Worm (Caenorhabditis elegans) whole organism, young adult: ENCODE measurements around the gene cht-2.
A peak's percentile ranks its signal among the peaks of the same experiment; 100 is the strongest.

ENCODE experiments used
- B0336.3 ChIP-seq: fragments of 200-800 bp; sonication (Bioruptor generic); IDR thresholded peaks from 2 replicates; pipeline ENCODE4 v1.3.6; 2022; ENCODE audit warnings: missing genetic modification characterization, missing compliant biosample characterization
- F49E8.2 ChIP-seq: sonication (generic microtip); optimal IDR thresholded peaks from 3 replicates; lab custom pipeline; 2017; ENCODE audit warnings: missing genetic modification characterization, mild to moderate bottlenecking, missing compliant biosample characterization, antibody characterized with exemption, moderate library complexity; ENCODE audit not compliant: insufficient read depth
- F55B11.4 ChIP-seq: sonication (generic microtip); optimal IDR thresholded peaks from 2 replicates; lab custom pipeline; 2016; ENCODE audit warnings: missing compliant biosample characterization, missing genetic modification characterization, borderline replicate concordance; ENCODE audit not compliant: insufficient read depth
- F57C9.4 ChIP-seq: sonication (generic microtip); optimal IDR thresholded peaks from 2 replicates; lab custom pipeline; 2017; ENCODE audit warnings: mild to moderate bottlenecking, missing genetic modification characterization, missing compliant biosample characterization
- Y53F4B.3 ChIP-seq: fragments of 200-800 bp; sonication (Bioruptor generic); IDR thresholded peaks from 2 replicates; pipeline ENCODE4 v1.3.6; 2022; ENCODE audit warnings: missing genetic modification reagents, missing genetic modification characterization, missing compliant biosample characterization
- Y53G8AR.9 ChIP-seq: fragments of 200-800 bp; sonication (Bioruptor generic); conservative IDR thresholded peaks from 2 replicates; pipeline ENCODE4 v1.3.6; 2022; ENCODE audit warnings: missing genetic modification reagents, missing genetic modification characterization, missing compliant biosample characterization
- ZK185.1 ChIP-seq: sonication (generic microtip); optimal IDR thresholded peaks from 2 replicates; lab custom pipeline; 2016; ENCODE audit warnings: mild to moderate bottlenecking, missing genetic modification characterization, missing compliant biosample characterization; ENCODE audit not compliant: poor library complexity, severe bottlenecking
- ama-1 ChIP-seq, 3 experiments: fragments of 150-350 bp in 1 of 3; sonication (generic microtip) in 2 of 3; optimal IDR thresholded peaks; 2 replicates each; lab custom pipeline; 2014 to 2018; ENCODE audit warnings: missing biosample characterization in 2 of 3, missing genetic modification characterization in 2 of 3, missing genetic modification reagents in 2 of 3
- attf-5 ChIP-seq: fragments of 200-800 bp; sonication (Bioruptor generic); optimal IDR thresholded peaks from 2 replicates; lab custom pipeline; 2018; ENCODE audit warnings: mild to moderate bottlenecking, missing genetic modification characterization, missing compliant biosample characterization
- attf-6 ChIP-seq: fragments of 200-800 bp; sonication (Bioruptor generic); IDR thresholded peaks from 2 replicates; pipeline ENCODE4 v1.3.6; 2022; ENCODE audit warnings: missing genetic modification reagents, missing genetic modification characterization, missing compliant biosample characterization
- ceh-79 ChIP-seq: sonication (generic microtip); optimal IDR thresholded peaks from 2 replicates; lab custom pipeline; 2017; ENCODE audit warnings: mild to moderate bottlenecking, missing genetic modification characterization, missing compliant biosample characterization
- dpff-1 ChIP-seq: sonication (generic microtip); optimal IDR thresholded peaks from 2 replicates; lab custom pipeline; 2017; ENCODE audit warnings: mild to moderate bottlenecking, missing genetic modification characterization, missing compliant biosample characterization
- egl-18 ChIP-seq: fragments of 200-800 bp; sonication (Bioruptor generic); IDR thresholded peaks from 2 replicates; pipeline ENCODE4 v1.3.6; 2022; ENCODE audit warnings: missing genetic modification reagents, missing genetic modification characterization, missing compliant biosample characterization
- egrh-3 ChIP-seq: fragments of 200-800 bp; sonication (Bioruptor generic); IDR thresholded peaks from 2 replicates; pipeline ENCODE4 v1.3.6; 2022; ENCODE audit warnings: missing genetic modification reagents, missing genetic modification characterization, missing compliant biosample characterization
- ekl-4 ChIP-seq: fragments of 200-800 bp; sonication (Bioruptor generic); IDR thresholded peaks from 2 replicates; pipeline ENCODE4 v1.3.6; 2022; ENCODE audit warnings: missing genetic modification reagents, missing genetic modification characterization, missing compliant biosample characterization
- ets-4 ChIP-seq: fragments of 200-800 bp; sonication (Bioruptor generic); optimal IDR thresholded peaks from 2 replicates; lab custom pipeline; 2018; ENCODE audit warnings: mild to moderate bottlenecking, missing genetic modification characterization, missing compliant biosample characterization
- hmg-1.2 ChIP-seq: fragments of 200-800 bp; sonication (Bioruptor generic); IDR thresholded peaks from 2 replicates; pipeline ENCODE4 v1.3.6; 2022; ENCODE audit warnings: missing genetic modification reagents, missing genetic modification characterization, missing compliant biosample characterization
- hsf-1 ChIP-seq: fragments of 200-800 bp; sonication (Bioruptor generic); IDR thresholded peaks from 2 replicates; pipeline ENCODE4 v1.3.6; 2022; ENCODE audit warnings: missing genetic modification reagents, missing genetic modification characterization, missing compliant biosample characterization
- let-526 ChIP-seq: fragments of 200-800 bp; sonication (Bioruptor generic); IDR thresholded peaks from 2 replicates; pipeline ENCODE4 v1.3.6; 2022; ENCODE audit warnings: missing genetic modification reagents, missing genetic modification characterization, missing compliant biosample characterization
- lin-26 ChIP-seq: fragments of 200-800 bp; sonication (Bioruptor generic); IDR thresholded peaks from 2 replicates; pipeline ENCODE4 v1.3.6; 2022; ENCODE audit warnings: missing genetic modification reagents, missing genetic modification characterization, missing compliant biosample characterization
- lin-35 ChIP-seq, 3 experiments: fragments of 150-350 bp in 2 of 3; sonication (generic microtip) in 1 of 3; optimal IDR thresholded peaks; 2 replicates each; lab custom pipeline; 2014 to 2018; ENCODE audit warnings: missing biosample characterization in 3 of 3, missing genetic modification characterization in 3 of 3, missing genetic modification reagents in 3 of 3
- lir-1 ChIP-seq: fragments of 200-800 bp; sonication (Bioruptor generic); conservative IDR thresholded peaks from 2 replicates; pipeline ENCODE4 v1.3.6; 2022; ENCODE audit warnings: missing genetic modification reagents, missing genetic modification characterization, missing compliant biosample characterization
- lsl-1 ChIP-seq: fragments of 200-800 bp; sonication (Bioruptor generic); optimal IDR thresholded peaks from 2 replicates; lab custom pipeline; 2018; ENCODE audit warnings: mild to moderate bottlenecking, missing genetic modification characterization, moderate library complexity, missing compliant biosample characterization
- madf-10 ChIP-seq: sonication (generic microtip); optimal IDR thresholded peaks from 2 replicates; lab custom pipeline; 2016; ENCODE audit warnings: mild to moderate bottlenecking, missing genetic modification characterization, missing compliant biosample characterization
- madf-3 ChIP-seq: fragments of 200-800 bp; sonication (Bioruptor generic); IDR thresholded peaks from 2 replicates; pipeline ENCODE4 v1.3.6; 2022; ENCODE audit warnings: missing genetic modification reagents, missing genetic modification characterization, missing compliant biosample characterization
- madf-8 ChIP-seq: fragments of 200-800 bp; sonication (Bioruptor generic); conservative IDR thresholded peaks from 2 replicates; pipeline ENCODE4 v1.3.6; 2022; ENCODE audit warnings: missing genetic modification reagents, missing genetic modification characterization, missing compliant biosample characterization
- mcd-1 ChIP-seq: fragments of 200-800 bp; sonication (Bioruptor generic); IDR thresholded peaks from 2 replicates; pipeline ENCODE4 v1.3.6; 2022; ENCODE audit warnings: missing genetic modification reagents, missing genetic modification characterization, missing compliant biosample characterization
- mxl-1 ChIP-seq: sonication (generic microtip); optimal IDR thresholded peaks from 2 replicates; lab custom pipeline; 2016; ENCODE audit warnings: missing genetic modification characterization, missing compliant biosample characterization
- nfya-1 ChIP-seq: sonication (generic microtip); optimal IDR thresholded peaks from 2 replicates; lab custom pipeline; 2017; ENCODE audit warnings: antibody characterized with exemption, missing compliant biosample characterization, missing genetic modification characterization, borderline replicate concordance; ENCODE audit not compliant: insufficient read depth
- nfya-2 ChIP-seq: fragments of 200-800 bp; sonication (Bioruptor generic); IDR thresholded peaks from 2 replicates; pipeline ENCODE4 v1.3.6; 2022; ENCODE audit warnings: missing genetic modification reagents, missing genetic modification characterization, missing compliant biosample characterization
- nhr-27 ChIP-seq: fragments of 200-800 bp; sonication (Bioruptor generic); optimal IDR thresholded peaks from 2 replicates; lab custom pipeline; 2018; ENCODE audit warnings: mild to moderate bottlenecking, missing genetic modification characterization, moderate library complexity, missing compliant biosample characterization
- nhr-80 ChIP-seq: sonication (generic microtip); optimal IDR thresholded peaks from 2 replicates; lab custom pipeline; 2016; ENCODE audit warnings: missing genetic modification characterization, missing compliant biosample characterization
- rcor-1 ChIP-seq: fragments of 200-800 bp; sonication (Bioruptor generic); IDR thresholded peaks from 2 replicates; pipeline ENCODE4 v1.3.6; 2022; ENCODE audit warnings: missing genetic modification reagents, missing genetic modification characterization, missing compliant biosample characterization
- sea-2 ChIP-seq: fragments of 200-800 bp; sonication (Bioruptor generic); IDR thresholded peaks from 2 replicates; pipeline ENCODE4 v1.3.6; 2022; ENCODE audit warnings: missing genetic modification characterization, missing compliant biosample characterization
- snpc-3.4 ChIP-seq: sonication (generic microtip); optimal IDR thresholded peaks from 2 replicates; lab custom pipeline; 2017; ENCODE audit warnings: missing genetic modification characterization, mild to moderate bottlenecking, missing compliant biosample characterization, antibody characterized with exemption, moderate library complexity, missing genotype, missing genetic modification reagents
- snpc-4 ChIP-seq, 5 experiments: fragments of 150-350 bp in 1 of 5; sonication (generic microtip) in 4 of 5; optimal IDR thresholded peaks; 2 replicates each; lab custom pipeline; 2014 to 2018; ENCODE audit warnings: missing genetic modification characterization in 5 of 5, missing biosample characterization in 3 of 5, antibody characterized with exemption in 2 of 5, mild to moderate bottlenecking in 2 of 5, missing compliant biosample characterization in 2 of 5, missing genotype in 2 of 5, moderate library complexity in 2 of 5, missing genetic modification reagents in 1 of 5
- tbp1 ChIP-seq: fragments of 200-800 bp; sonication (Bioruptor generic); optimal IDR thresholded peaks from 2 replicates; lab custom pipeline; 2018; ENCODE audit warnings: mild to moderate bottlenecking, missing genetic modification characterization, missing compliant biosample characterization
- ztf-18 ChIP-seq: sonication (generic microtip); optimal IDR thresholded peaks from 2 replicates; lab custom pipeline; 2016; ENCODE audit warnings: missing genotype, mild to moderate bottlenecking, missing genetic modification characterization, missing compliant biosample characterization
- ztf-22 ChIP-seq: fragments of 200-800 bp; sonication (Bioruptor generic); optimal IDR thresholded peaks from 2 replicates; lab custom pipeline; 2018; ENCODE audit warnings: mild to moderate bottlenecking, missing genetic modification characterization, moderate library complexity, missing compliant biosample characterization

The cht-2 gene

ce11 chrII:8481033-8481708 is 39.6 kb upstream of the cht-2 start (continued):
- TF ChIP-seq mxl-1 (tag; lab: Kevin White, UChicago) (no peak), tbp1 (GFP tag; lab: Kevin White, UChicago) (no peak), nhr-27 (tag; lab: Kevin White, UChicago) (no peak), snpc-4 (GFP tag; optimal IDR thresholded peaks at IDR 0.05; lab: Kevin White, UChicago) (no peak), snpc-4 (tag; optimal IDR thresholded peaks at IDR 0.05; lab: Kevin White, UChicago) (no peak), ceh-79 (no peak)

ce11 chrII:8481731-8482253 is 38.9 kb upstream of the cht-2 start, which contains the start of gene M05D6.5:
Gene M05D6.5 (minus strand): TSS chrII:8482203.
- TF ChIP-seq lin-26 = 0 out of 2 replicates have a peak, but pooled peaks have one; percentile 8
- TF ChIP-seq nfya-2 (GFP tag; lab: Robert Waterston, UW) = no peak
- no peak for TF ChIP-seq ets-4 (GFP tag; lab: Kevin White, UChicago)
- peak; percentile 83 for TF ChIP-seq ama-1 (optimal IDR thresholded peaks at IDR 0.05; lab: Kevin White, UChicago)
- no peak for TF ChIP-seq ama-1 (GFP tag; optimal IDR thresholded peaks at IDR 0.05; lab: Kevin White, UChicago)
- TF ChIP-seq ceh-79 = no peak
- TF ChIP-seq egrh-3 (GFP tag; lab: Robert Waterston, UW) = no peak
- no peak for TF ChIP-seq F55B11.4 (tag; lab: Kevin White, UChicago)
- TF ChIP-seq attf-6 (GFP tag; lab: Robert Waterston, UW) = no peak
- TF ChIP-seq ztf-22 (GFP tag; lab: Kevin White, UChicago) = no peak
- no peak for TF ChIP-seq egl-18 (GFP tag; lab: Robert Waterston, UW)
- no peak for TF ChIP-seq snpc-3.4
- 0 out of 2 replicates have a peak, but pooled peaks have one; percentile 13 for TF ChIP-seq B0336.3 (GFP tag; lab: Robert Waterston, UW)
- TF ChIP-seq ekl-4 (GFP tag; lab: Robert Waterston, UW) = 0 out of 2 replicates have a peak, but pooled peaks have one; percentile 40
- TF ChIP-seq Y53G8AR.9 (GFP tag; lab: Robert Waterston, UW) = 0 out of 2 replicates have a peak, but pooled peaks have one; percentile 13
- TF ChIP-seq dpff-1 (tag; lab: Kevin White, UChicago) = no peak
- TF ChIP-seq ztf-18 (tag; lab: Kevin White, UChicago) = no peak
- no peak for TF ChIP-seq hmg-1.2 (GFP tag; lab: Robert Waterston, UW)

ce11 chrII:8483124-8483792 is 37.5 kb upstream of the cht-2 start:
- TF ChIP-seq mcd-1 (GFP tag; lab: Robert Waterston, UW) (peak; percentile 17; the same call in 1 of the 2 replicates), attf-5 (GFP tag; lab: Kevin White, UChicago) (peak; percentile 43), nhr-80 (tag; lab: Kevin White, UChicago) (peak; percentile 24), ama-1 (optimal IDR thresholded peaks at IDR 0.05; lab: Kevin White, UChicago) (peak; percentile 61), ama-1 (GFP tag; optimal IDR thresholded peaks at IDR 0.05; lab: Kevin White, UChicago) (no peak), lin-35 (GFP tag; optimal IDR thresholded peaks at IDR 0.05; lab: Kevin White, UChicago) (no peak), lsl-1 (GFP tag; lab: Kevin White, UChicago) (peak; percentile 35), hmg-1.2 (GFP tag; lab: Robert Waterston, UW) (peak; percentile 55; the same call in 1 of the 2 replicates), madf-3 (no peak)

- TF ChIP-seq nfya-1 (no peak), rcor-1 (GFP tag; lab: Robert Waterston, UW) (no peak), Y53F4B.3 (GFP tag; lab: Robert Waterston, UW) (no peak), ztf-22 (GFP tag; lab: Kevin White, UChicago) (no peak), lir-1 (no peak), hsf-1 (GFP tag; lab: Robert Waterston, UW) (no peak), madf-8 (GFP tag; lab: Robert Waterston, UW) (no peak), sea-2 (GFP tag; lab: Robert Waterston, UW) (no peak), madf-10 (tag; lab: Kevin White, UChicago) (no peak), F49E8.2 (tag; lab: Kevin White, UChicago) (no peak), ceh-79 (no peak), F57C9.4 (tag; lab: Kevin White, UChicago) (no peak), ZK185.1 (tag; lab: Kevin White, UChicago) (peak; percentile 11), let-526 (GFP tag; lab: Robert Waterston, UW) (no peak)
Measured at ce11 chrII:8483793-8484186, 36.9 kb upstream of the cht-2 start, which contains the start of gene taap-1. Gene taap-1 (minus strand): TSS chrII:8483871.
